Fruit fly (Drosophila melanogaster) Kc167 (cell line): Measurements from ENCODE around the gene CG14696.

ENCODE experiments used
- Myc ChIP-seq: fragments of >200 bp; optimal IDR thresholded peaks from 2 replicates; lab custom pipeline; 2017; ENCODE audit warnings: missing external identifiers
- Sin3A ChIP-seq: fragments of >200 bp; optimal IDR thresholded peaks from 2 replicates; lab custom pipeline; 2018; ENCODE audit warnings: missing external identifiers
- h ChIP-seq: fragments of >200 bp; optimal IDR thresholded peaks from 3 replicates; lab custom pipeline; 2018; ENCODE audit warnings: missing external identifiers
- insv ChIP-seq: fragments of >200 bp; optimal IDR thresholded peaks from 3 replicates; lab custom pipeline; 2018; ENCODE audit warnings: missing external identifiers
- ttk ChIP-seq: sonication (Bioruptor generic); optimal IDR thresholded peaks from 2 replicates; lab custom pipeline; 2017; ENCODE audit warnings: missing external identifiers

DNA sequence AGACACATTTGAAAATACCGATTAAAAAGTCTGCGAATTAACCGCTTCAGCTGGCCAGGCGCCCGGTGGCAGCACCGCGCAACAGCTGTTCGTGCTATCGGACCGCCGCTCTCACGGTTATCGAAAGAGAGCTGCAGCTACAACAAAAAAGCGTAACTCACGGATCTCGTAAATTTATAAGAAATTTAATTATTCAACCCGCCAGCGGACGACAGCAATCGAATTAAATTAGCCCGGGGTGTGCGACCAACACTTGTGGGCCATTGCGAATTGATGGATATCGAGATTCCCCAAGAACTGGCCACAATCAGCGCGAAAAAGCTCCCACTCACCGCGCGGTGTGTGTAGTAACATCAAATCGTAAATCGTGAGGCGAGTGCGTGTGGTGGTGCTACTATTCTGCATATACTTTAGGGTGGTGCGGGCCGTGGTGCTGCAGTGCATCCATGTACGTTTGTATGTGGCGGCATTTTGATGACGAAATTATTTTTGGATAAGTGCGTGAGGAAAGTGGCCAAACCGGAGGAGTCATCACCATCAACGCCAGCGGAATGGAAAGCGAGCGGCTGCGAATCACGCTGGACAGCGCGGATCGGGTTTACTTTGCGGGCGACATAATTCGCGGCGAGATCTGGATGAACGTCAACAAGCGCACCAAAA lies 751 bp upstream of the CG14696 start, which contains the start of gene Leash:
- TF ChIP-seq insv (lab: Kevin White, UChicago) (no peak), Myc (lab: Kevin White, UChicago) (no peak), ttk (lab: Kevin White, UChicago) (no peak), h (lab: Kevin White, UChicago) (no peak), Sin3A (lab: Kevin White, UChicago) (no peak)
